Worm (Caenorhabditis elegans): ENCODE measurements around the gene F10E9.4.
A peak's percentile ranks its signal among the peaks of the same experiment; 100 is the strongest.

F10E9.4 gene

ce11 chrIII:8307356-8307755 is 982 bp upstream of the F10E9.4 start, which contains the start of the genes F10E9.7 and F10E9.5 (continued):
- peak; percentile 90 to 93 for TF ChIP-seq lin-35 (GFP tag; optimal IDR thresholded peaks at IDR 0.05)
- no peak for TF ChIP-seq nhr-77 (tag; optimal IDR thresholded peaks at IDR 0.05)
- TF ChIP-seq C04F5.9 (tag; optimal IDR thresholded peaks at IDR 0.05), result peak; percentile 95
- peak; percentile 97 for TF ChIP-seq lin-14 (GFP tag; optimal IDR thresholded peaks at IDR 0.05)
- TF ChIP-seq ama-1 (optimal IDR thresholded peaks at IDR 0.05), result no peak
- no peak for TF ChIP-seq hlh-17 (GFP tag; optimal IDR thresholded peaks at IDR 0.05; ENCODE audit: borderline replicate concordance)
- no peak for TF ChIP-seq fkh-10 (GFP tag; optimal IDR thresholded peaks at IDR 0.05)
- peak; percentile 75 to 90 for TF ChIP-seq efl-1 (optimal IDR thresholded peaks at IDR 0.05)
- TF ChIP-seq efl-1 (GFP tag; optimal IDR thresholded peaks at IDR 0.05 in 1 of 2), result peak; percentile 90 to 98
- peak; percentile 99 for TF ChIP-seq mep-1 (tag; optimal IDR thresholded peaks at IDR 0.05)
- TF ChIP-seq egl-27 (tag; optimal IDR thresholded peaks at IDR 0.05), result no peak
- peak; percentile 86 for TF ChIP-seq unc-86 (tag; optimal IDR thresholded peaks at IDR 0.05)
- TF ChIP-seq irx-1 (tag; optimal IDR thresholded peaks at IDR 0.05), result peak; percentile 98
- TF ChIP-seq ceh-90 (tag; optimal IDR thresholded peaks at IDR 0.05), result peak; percentile 96
- peak; percentile 97 for TF ChIP-seq dsc-1 (tag; optimal IDR thresholded peaks at IDR 0.05)
- TF ChIP-seq pax-3 (tag; optimal IDR thresholded peaks at IDR 0.05), result peak; percentile 95
- TF ChIP-seq nhr-12 (tag; optimal IDR thresholded peaks at IDR 0.05), result no peak
- no peak for TF ChIP-seq nhr-28 (tag; optimal IDR thresholded peaks at IDR 0.05)
- peak; percentile 97 for TF ChIP-seq nhr-71 (tag; optimal IDR thresholded peaks at IDR 0.05)
- peak; percentile 95 for TF ChIP-seq swsn-7 (tag; optimal IDR thresholded peaks at IDR 0.05)
- peak; percentile 94 for TF ChIP-seq lin-15B (tag; optimal IDR thresholded peaks at IDR 0.05)
- no peak for TF ChIP-seq nhr-84 (tag; optimal IDR thresholded peaks at IDR 0.05)
- TF ChIP-seq lin-13 (GFP tag; optimal IDR thresholded peaks at IDR 0.05), result peak; percentile 79
- peak; percentile 86 to 92 (median 87) for TF ChIP-seq ceh-82 (tag; optimal IDR thresholded peaks at IDR 0.05)
- TF ChIP-seq fkh-8 (tag; optimal IDR thresholded peaks at IDR 0.05), result peak; percentile 92
- TF ChIP-seq ztf-4 (tag; optimal IDR thresholded peaks at IDR 0.05), result peak; percentile 67
- no peak for TF ChIP-seq ets-5 (GFP tag; IDR thresholded peaks at IDR 0.05)
- peak; percentile 99 for TF ChIP-seq rnt-1 (tag; optimal IDR thresholded peaks at IDR 0.05)
- peak in 1 of 2 experiments; percentile 75 for TF ChIP-seq mdl-1 (tag; optimal IDR thresholded peaks at IDR 0.05)
- TF ChIP-seq efl-3 (GFP tag; optimal IDR thresholded peaks at IDR 0.05), result peak; percentile 93
- TF ChIP-seq nhr-20 (tag; optimal IDR thresholded peaks at IDR 0.05), result peak; percentile 97
- peak; percentile 95 for TF ChIP-seq nhr-19 (GFP tag; conservative IDR thresholded peaks at IDR 0.05)

ce11 chrIII:8310239-8311057 is 2.1 kb downstream of the F10E9.4 start, which contains the start of gene F10E9.3:
Gene F10E9.3, plus strand, starts transcription at chrIII:8311007.
- TF ChIP-seq nhr-77 (tag; optimal IDR thresholded peaks at IDR 0.05) (no peak), ceh-8 (GFP tag; optimal IDR thresholded peaks at IDR 0.05) (no peak), egl-27 (tag; optimal IDR thresholded peaks at IDR 0.05) (no peak), nhr-90 (tag; optimal IDR thresholded peaks at IDR 0.05; ENCODE audit: poor library complexity) (no peak), nhr-85 (tag) (peak; percentile 78), fos-1 (tag; optimal IDR thresholded peaks at IDR 0.05) (no peak), hlh-17 (GFP tag; optimal IDR thresholded peaks at IDR 0.05; ENCODE audit: borderline replicate concordance) (no peak), zip-4 (GFP tag; optimal IDR thresholded peaks at IDR 0.05) (no peak), egl-13 (tag; optimal IDR thresholded peaks at IDR 0.05) (no peak), Y116A8C.19 (tag; optimal IDR thresholded peaks at IDR 0.05; ENCODE audit: borderline replicate concordance) (no peak), elt-3 (tag; optimal IDR thresholded peaks at IDR 0.05) (no peak), nhr-20 (tag; optimal IDR thresholded peaks at IDR 0.05) (no peak), skn-1 (tag; optimal IDR thresholded peaks at IDR 0.05) (peak; percentile 21), fkh-4 (tag; optimal IDR thresholded peaks at IDR 0.05; ENCODE audit: borderline replicate concordance) (no peak), dsc-1 (tag; optimal IDR thresholded peaks at IDR 0.05) (no peak), ama-1 (optimal IDR thresholded peaks at IDR 0.05) (no peak), aha-1 (tag; optimal IDR thresholded peaks at IDR 0.05) (no peak), efl-1 (optimal IDR thresholded peaks at IDR 0.05) (peak; percentile 42 to 58), efl-1 (GFP tag; optimal IDR thresholded peaks at IDR 0.05 in 1 of 2) (peak; percentile 16 to 86), vab-15 (tag; optimal IDR thresholded peaks at IDR 0.05) (no peak), mab-9 (GFP tag; IDR thresholded peaks at IDR 0.05) (no peak), sup-37 (GFP tag; optimal IDR thresholded peaks at IDR 0.05) (no peak), nhr-237 (tag; optimal IDR thresholded peaks at IDR 0.05) (no peak), unc-130 (tag; optimal IDR thresholded peaks at IDR 0.05) (no peak), jun-1 (tag; optimal IDR thresholded peaks at IDR 0.05) (no peak), fkh-10 (GFP tag; optimal IDR thresholded peaks at IDR 0.05) (no peak), hpl-2 (GFP tag; optimal IDR thresholded peaks at IDR 0.05) (no peak)
